Worm (Caenorhabditis elegans): Measurements from ENCODE around the gene F54B11.10.

ce11 chrX:13600136-13600535 is 18.2 kb downstream of the F54B11.10 start, which contains the start of gene F54B11.7:
- TF ChIP-seq nhr-237 (tag; optimal IDR thresholded peaks at IDR 0.05) (no peak), mdl-1 (tag; optimal IDR thresholded peaks at IDR 0.05) (no peak), fos-1 (tag; optimal IDR thresholded peaks at IDR 0.05) (no peak), nhr-43 (tag; optimal IDR thresholded peaks at IDR 0.05; ENCODE audit: poor library complexity, severe bottlenecking) (no peak), unc-62 (GFP tag; optimal IDR thresholded peaks at IDR 0.05) (no peak), ztf-4 (tag; optimal IDR thresholded peaks at IDR 0.05) (no peak), elt-1 (tag; optimal IDR thresholded peaks at IDR 0.05) (no peak), ZK546.5 (tag; optimal IDR thresholded peaks at IDR 0.05) (no peak)

Data from whole organism, L3 larva.